Worm (Caenorhabditis elegans) whole organism, L4 larva: ENCODE measurements around the gene Y47D3B.4.

Source experiments
- F26F4.8 ChIP-seq: fragments of 200-800 bp; sonication (Bioruptor generic); conservative IDR thresholded peaks from 2 replicates; pipeline ENCODE4 v1.3.6; 2022; ENCODE audit warnings: missing genetic modification characterization, missing compliant biosample characterization
- T26A8.4 ChIP-seq: fragments of 200-800 bp; sonication (Bioruptor generic); IDR thresholded peaks from 2 replicates; pipeline ENCODE4 v1.3.6; 2022; ENCODE audit warnings: missing genetic modification characterization, missing compliant biosample characterization
- Y105C5A.15 ChIP-seq: fragments of 200-800 bp; sonication (Bioruptor generic); IDR thresholded peaks from 2 replicates; pipeline ENCODE4 v1.3.6; 2022; ENCODE audit warnings: missing genetic modification characterization, missing compliant biosample characterization
- Y48G9A.11 ChIP-seq: fragments of 200-800 bp; sonication (Bioruptor generic); IDR thresholded peaks from 2 replicates; pipeline ENCODE4 v1.3.6; 2022; ENCODE audit warnings: missing genetic modification reagents, missing genetic modification characterization, missing compliant biosample characterization
- Y5F2A.4 ChIP-seq: fragments of 200-800 bp; sonication (Bioruptor generic); optimal IDR thresholded peaks from 2 replicates; lab custom pipeline; 2018; ENCODE audit warnings: mild to moderate bottlenecking, missing genetic modification characterization, missing compliant biosample characterization
- ZK337.2 ChIP-seq: fragments of 200-800 bp; sonication (Bioruptor generic); IDR thresholded peaks from 2 replicates; pipeline ENCODE4 v1.3.6; 2022; ENCODE audit warnings: missing genetic modification reagents, missing genetic modification characterization, missing compliant biosample characterization
- aha-1 ChIP-seq: fragments of 150-350 bp; peaks from one replicate; lab custom pipeline; 2014; ENCODE audit warnings: missing biosample characterization, missing genetic modification characterization
- ceh-44 ChIP-seq: fragments of 200-800 bp; sonication (Bioruptor generic); IDR thresholded peaks from 2 replicates; pipeline ENCODE4 v1.3.6; 2022; ENCODE audit warnings: missing genetic modification reagents, missing genetic modification characterization, missing compliant biosample characterization
- ctbp-1 ChIP-seq: fragments of 200-800 bp; sonication (Bioruptor generic); IDR thresholded peaks from 2 replicates; pipeline ENCODE4 v1.3.6; 2022; ENCODE audit warnings: missing genetic modification reagents, missing genetic modification characterization, missing compliant biosample characterization
- daf-12 ChIP-seq: fragments of 150-350 bp; optimal IDR thresholded peaks from 2 replicates; lab custom pipeline; 2014; ENCODE audit warnings: missing biosample characterization, missing genetic modification reagents, missing genetic modification characterization
- hif-1 ChIP-seq, 2 experiments: sonication (generic microtip); optimal IDR thresholded peaks; 2 replicates each; lab custom pipeline; 2016 to 2017; ENCODE audit warnings: missing compliant biosample characterization in 2 of 2, missing genetic modification characterization in 2 of 2, missing genetic modification reagents in 2 of 2, missing genotype in 2 of 2, mild to moderate bottlenecking in 1 of 2
- hlh-11 ChIP-seq: fragments of 200-800 bp; sonication (Bioruptor generic); optimal IDR thresholded peaks from 2 replicates; lab custom pipeline; 2018; ENCODE audit warnings: mild to moderate bottlenecking, missing genetic modification characterization, missing compliant biosample characterization
- hmg-1.1 ChIP-seq: fragments of 200-800 bp; sonication (Bioruptor generic); IDR thresholded peaks from 2 replicates; pipeline ENCODE4 v1.3.6; 2022; ENCODE audit warnings: missing genetic modification reagents, missing genetic modification characterization, missing compliant biosample characterization
- jun-1 ChIP-seq: fragments of 150-350 bp; optimal IDR thresholded peaks from 2 replicates; lab custom pipeline; 2014; ENCODE audit warnings: missing biosample characterization, missing genetic modification reagents, missing genetic modification characterization
- lim-7 ChIP-seq: fragments of 200-800 bp; sonication (Bioruptor generic); IDR thresholded peaks from 2 replicates; pipeline ENCODE4 v1.3.6; 2022; ENCODE audit warnings: missing genetic modification characterization, missing compliant biosample characterization
- lin-13 ChIP-seq: fragments of 150-350 bp; optimal IDR thresholded peaks from 2 replicates; lab custom pipeline; 2014; ENCODE audit warnings: missing biosample characterization, missing genetic modification reagents, missing genetic modification characterization
- lir-3 ChIP-seq: sonication (generic microtip); optimal IDR thresholded peaks from 2 replicates; lab custom pipeline; 2016; ENCODE audit warnings: mild to moderate bottlenecking, missing genetic modification characterization, missing compliant biosample characterization
- madf-5 ChIP-seq, 2 experiments: fragments of 200-800 bp; sonication (Bioruptor generic); IDR thresholded peaks; 2 replicates each; pipeline ENCODE4 v1.3.6; 2022; ENCODE audit warnings: missing compliant biosample characterization in 2 of 2, missing genetic modification characterization in 2 of 2
- mdl-1 ChIP-seq, 2 experiments: fragments of 150-350 bp in 1 of 2; sonication (generic microtip) in 1 of 2; optimal IDR thresholded peaks; 2 replicates each; lab custom pipeline; 2014 to 2017; ENCODE audit warnings: missing biosample characterization in 2 of 2, missing genetic modification characterization in 2 of 2
- mxl-3 ChIP-seq: fragments of 200-800 bp; sonication (Bioruptor generic); optimal IDR thresholded peaks from 2 replicates; lab custom pipeline; 2018; ENCODE audit warnings: mild to moderate bottlenecking, missing genetic modification characterization, missing compliant biosample characterization
- nhr-102 ChIP-seq: sonication (generic microtip); optimal IDR thresholded peaks from 2 replicates; lab custom pipeline; 2016; ENCODE audit warnings: mild to moderate bottlenecking, missing genetic modification characterization, moderate library complexity, missing compliant biosample characterization
- nhr-111 ChIP-seq: fragments of 200-800 bp; sonication (Bioruptor generic); optimal IDR thresholded peaks from 2 replicates; lab custom pipeline; 2018; ENCODE audit warnings: mild to moderate bottlenecking, missing genetic modification characterization, missing compliant biosample characterization
- nhr-25 ChIP-seq: sonication (generic microtip); optimal IDR thresholded peaks from 2 replicates; lab custom pipeline; 2017; ENCODE audit warnings: missing genetic modification characterization, mild to moderate bottlenecking, missing compliant biosample characterization, antibody characterized with exemption, moderate library complexity, borderline replicate concordance; ENCODE audit not compliant: insufficient read depth
- nhr-28 ChIP-seq: fragments of 150-350 bp; optimal IDR thresholded peaks from 2 replicates; lab custom pipeline; 2014; ENCODE audit warnings: missing biosample characterization, missing genetic modification characterization
- nhr-41 ChIP-seq: fragments of 200-800 bp; sonication (Bioruptor generic); IDR thresholded peaks from 2 replicates; pipeline ENCODE4 v1.3.6; 2022; ENCODE audit warnings: missing genetic modification reagents, missing genetic modification characterization, missing compliant biosample characterization
- nhr-48 ChIP-seq: sonication (generic microtip); optimal IDR thresholded peaks from 2 replicates; lab custom pipeline; 2016; ENCODE audit warnings: mild to moderate bottlenecking, missing genetic modification characterization, missing compliant biosample characterization
- nhr-76 ChIP-seq: fragments of 150-350 bp; optimal IDR thresholded peaks from 2 replicates; lab custom pipeline; 2014; ENCODE audit warnings: missing biosample characterization, missing genetic modification characterization
- php-3 ChIP-seq: fragments of 200-800 bp; sonication (Bioruptor generic); IDR thresholded peaks from 2 replicates; pipeline ENCODE4 v1.3.6; 2022; ENCODE audit warnings: missing genetic modification reagents, missing genetic modification characterization, missing compliant biosample characterization
- saeg-2 ChIP-seq: fragments of 200-800 bp; sonication (Bioruptor generic); IDR thresholded peaks from 2 replicates; pipeline ENCODE4 v1.3.6; 2022; ENCODE audit warnings: missing genetic modification reagents, missing genetic modification characterization, missing compliant biosample characterization
- sdz-12 ChIP-seq: fragments of 200-800 bp; sonication (Bioruptor generic); optimal IDR thresholded peaks from 2 replicates; lab custom pipeline; 2018; ENCODE audit warnings: mild to moderate bottlenecking, missing genetic modification characterization, missing compliant biosample characterization
- set-16 ChIP-seq: fragments of 200-800 bp; sonication (Bioruptor generic); IDR thresholded peaks from 2 replicates; pipeline ENCODE4 v1.3.6; 2022; ENCODE audit warnings: missing genetic modification reagents, missing genetic modification characterization, missing compliant biosample characterization
- snpc-1.2 ChIP-seq: fragments of 200-800 bp; sonication (Bioruptor generic); IDR thresholded peaks from 2 replicates; pipeline ENCODE4 v1.3.6; 2022; ENCODE audit warnings: missing genetic modification reagents, missing genetic modification characterization, missing compliant biosample characterization
- spr-1 ChIP-seq: sonication (generic microtip); optimal IDR thresholded peaks from 2 replicates; lab custom pipeline; 2016; ENCODE audit warnings: mild to moderate bottlenecking, missing genetic modification characterization, missing compliant biosample characterization
- spr-3 ChIP-seq: fragments of 200-800 bp; sonication (Bioruptor generic); optimal IDR thresholded peaks from 2 replicates; lab custom pipeline; 2018; ENCODE audit warnings: mild to moderate bottlenecking, missing genetic modification characterization, missing compliant biosample characterization
- unc-39 ChIP-seq: sonication (generic microtip); optimal IDR thresholded peaks from 2 replicates; lab custom pipeline; 2017; ENCODE audit warnings: missing biosample characterization, missing genetic modification characterization
- unc-62 ChIP-seq, 3 experiments: fragments of 150-350 bp in 1 of 3; sonication (generic microtip); optimal IDR thresholded peaks in 2 of 3; peaks in 1 of 3; 1 replicate in 1 of 3; 2 replicates in 2 of 3; lab custom pipeline; 2014 to 2017; ENCODE audit warnings: missing biosample characterization in 3 of 3, missing genetic modification characterization in 3 of 3, missing genetic modification reagents in 3 of 3, missing genotype in 1 of 3
- zag-1 ChIP-seq: fragments of 150-350 bp; optimal IDR thresholded peaks from 2 replicates; lab custom pipeline; 2014; ENCODE audit warnings: missing biosample characterization, missing genetic modification characterization
- zfp-2 ChIP-seq: sonication (generic microtip); optimal IDR thresholded peaks from 2 replicates; lab custom pipeline; 2016; ENCODE audit warnings: mild to moderate bottlenecking, missing genetic modification characterization, missing compliant biosample characterization
- zip-2 ChIP-seq: fragments of 150-350 bp; optimal IDR thresholded peaks from 2 replicates; lab custom pipeline; 2014; ENCODE audit warnings: missing biosample characterization, missing genetic modification characterization

Y47D3B.4 gene

ce11 chrIII:11358273-11358672, 46.9 kb upstream of the Y47D3B.4 start:
- TF ChIP-seq lim-7 (GFP tag; lab: Robert Waterston, UW) = no peak
- no peak for TF ChIP-seq nhr-111
- TF ChIP-seq php-3 (GFP tag; lab: Robert Waterston, UW) = no peak
- TF ChIP-seq nhr-76 (tag; lab: Kevin White, UChicago) = no peak
- no peak for TF ChIP-seq spr-1 (tag; lab: Kevin White, UChicago)
- no peak for TF ChIP-seq T26A8.4 (GFP tag; lab: Robert Waterston, UW)
- TF ChIP-seq lir-3 (tag; lab: Kevin White, UChicago) = no peak
- no peak for TF ChIP-seq Y48G9A.11 (GFP tag; lab: Robert Waterston, UW)
- TF ChIP-seq nhr-41 = no peak
- no peak for TF ChIP-seq nhr-102 (tag; lab: Kevin White, UChicago)
- no peak for TF ChIP-seq mxl-3 (GFP tag; lab: Kevin White, UChicago)
- no peak for TF ChIP-seq zip-2 (tag; lab: Kevin White, UChicago)
- no peak for TF ChIP-seq sdz-12 (GFP tag; lab: Kevin White, UChicago)
- no peak for TF ChIP-seq Y105C5A.15
- no peak for TF ChIP-seq nhr-48 (tag; lab: Kevin White, UChicago)
- no peak for TF ChIP-seq nhr-28 (tag; lab: Kevin White, UChicago)
- TF ChIP-seq, all 104 proteins: peak for 0

ce11 chrIII:11359422-11359821, 45.7 kb upstream of the Y47D3B.4 start:
- TF ChIP-seq snpc-1.2 (GFP tag; lab: Robert Waterston, UW) (no peak), daf-12 (tag; lab: Kevin White, UChicago) (no peak), ceh-44 (GFP tag; lab: Robert Waterston, UW) (no peak), spr-1 (tag; lab: Kevin White, UChicago) (no peak), hlh-11 (no peak), zag-1 (no peak), hmg-1.1 (GFP tag; lab: Robert Waterston, UW) (no peak), Y5F2A.4 (GFP tag; lab: Kevin White, UChicago) (no peak), lin-13 (GFP tag; lab: Kevin White, UChicago) (no peak), hif-1 (tag; optimal IDR thresholded peaks at IDR 0.05; lab: Kevin White, UChicago) (no peak), ctbp-1 (GFP tag; lab: Robert Waterston, UW) (no peak), zfp-2 (tag; lab: Kevin White, UChicago) (no peak), ZK337.2 (GFP tag; lab: Robert Waterston, UW) (no peak), jun-1 (tag; lab: Kevin White, UChicago) (no peak), saeg-2 (GFP tag; lab: Robert Waterston, UW) (no peak), unc-39 (no peak)

- no peak for TF ChIP-seq F26F4.8 (GFP tag; lab: Robert Waterston, UW)
- TF ChIP-seq spr-3 (GFP tag; lab: Kevin White, UChicago) = no peak
- peak in 1 of 2 experiments; percentile 36 for TF ChIP-seq unc-62 (GFP tag; optimal IDR thresholded peaks at IDR 0.05 in 1 of 2; lab: Kevin White, UChicago)
- TF ChIP-seq unc-62 (tag; optimal IDR thresholded peaks at IDR 0.05; lab: Kevin White, UChicago) = no peak
These were observed 45.0 kb upstream of the Y47D3B.4 start, which contains the start of gene T28D6.4 for ce11 chrIII:11360156-11360555. T28D6.4 (plus strand) TSS chrIII:11360456.

ce11 chrIII:11361394-11361793, 43.8 kb upstream of the Y47D3B.4 start:
- TF ChIP-seq set-16 (GFP tag; lab: Robert Waterston, UW) (peak; percentile 30), madf-5 (GFP tag; IDR thresholded peaks at IDR 0.05; lab: Robert Waterston, UW) (no peak), mdl-1 (tag; optimal IDR thresholded peaks at IDR 0.05; lab: Kevin White, UChicago) (no peak), aha-1 (tag; lab: Kevin White, UChicago) (peak; percentile 60), nhr-25 (tag; lab: Kevin White, UChicago) (no peak), Y48G9A.11 (GFP tag; lab: Robert Waterston, UW) (no peak)
